Worm (Caenorhabditis elegans) whole organism, young adult: Measurements from ENCODE around the gene lron-1.
"Not testable (repeated sequence)": the region's sequence is repeated elsewhere in the genome, so short reads cannot be mapped to it uniquely, and the experiment has no call there.

Experiments used
- B0019.2 ChIP-seq: fragments of 200-800 bp; sonication (Bioruptor generic); conservative IDR thresholded peaks from 2 replicates; pipeline ENCODE4 v1.3.6; 2022; ENCODE audit warnings: missing genetic modification reagents, missing genetic modification characterization, missing compliant biosample characterization
- B0336.3 ChIP-seq: fragments of 200-800 bp; sonication (Bioruptor generic); IDR thresholded peaks from 2 replicates; pipeline ENCODE4 v1.3.6; 2022; ENCODE audit warnings: missing genetic modification characterization, missing compliant biosample characterization
- D2030.7 ChIP-seq: fragments of 200-800 bp; sonication (Bioruptor generic); IDR thresholded peaks from 2 replicates; pipeline ENCODE4 v1.3.6; 2022; ENCODE audit warnings: missing genetic modification reagents, missing genetic modification characterization, missing compliant biosample characterization
- F52B5.7 ChIP-seq: sonication (generic microtip); optimal IDR thresholded peaks from 2 replicates; lab custom pipeline; 2016; ENCODE audit warnings: mild to moderate bottlenecking, missing genetic modification characterization, missing compliant biosample characterization
- F55B11.4 ChIP-seq: sonication (generic microtip); optimal IDR thresholded peaks from 2 replicates; lab custom pipeline; 2016; ENCODE audit warnings: missing compliant biosample characterization, missing genetic modification characterization, borderline replicate concordance; ENCODE audit not compliant: insufficient read depth
- F57A8.1 ChIP-seq: fragments of 200-800 bp; sonication (Bioruptor generic); optimal IDR thresholded peaks from 2 replicates; lab custom pipeline; 2018; ENCODE audit warnings: mild to moderate bottlenecking, missing genetic modification characterization, moderate library complexity, missing compliant biosample characterization
- F57C9.4 ChIP-seq: sonication (generic microtip); optimal IDR thresholded peaks from 2 replicates; lab custom pipeline; 2017; ENCODE audit warnings: mild to moderate bottlenecking, missing genetic modification characterization, missing compliant biosample characterization
- Y53F4B.3 ChIP-seq: fragments of 200-800 bp; sonication (Bioruptor generic); IDR thresholded peaks from 2 replicates; pipeline ENCODE4 v1.3.6; 2022; ENCODE audit warnings: missing genetic modification reagents, missing genetic modification characterization, missing compliant biosample characterization
- Y95B8A.8 ChIP-seq: fragments of 200-800 bp; sonication (Bioruptor generic); IDR thresholded peaks from 2 replicates; pipeline ENCODE4 v1.3.6; 2022; ENCODE audit warnings: missing genetic modification reagents, missing genetic modification characterization, missing compliant biosample characterization
- ama-1 ChIP-seq, 3 experiments: fragments of 150-350 bp in 1 of 3; sonication (generic microtip) in 2 of 3; optimal IDR thresholded peaks; 2 replicates each; lab custom pipeline; 2014 to 2018; ENCODE audit warnings: missing biosample characterization in 2 of 3, missing genetic modification characterization in 2 of 3, missing genetic modification reagents in 2 of 3
- aptf-3 ChIP-seq: fragments of 200-800 bp; sonication (Bioruptor generic); IDR thresholded peaks from 2 replicates; pipeline ENCODE4 v1.3.6; 2022; ENCODE audit warnings: missing genetic modification characterization, missing compliant biosample characterization
- atf-7 ChIP-seq: sonication (generic microtip); optimal IDR thresholded peaks from 2 replicates; lab custom pipeline; 2017; ENCODE audit warnings: mild to moderate bottlenecking, missing genetic modification characterization, missing compliant biosample characterization
- bed-1 ChIP-seq: fragments of 200-800 bp; sonication (Bioruptor generic); IDR thresholded peaks from 2 replicates; pipeline ENCODE4 v1.3.6; 2022; ENCODE audit warnings: missing genetic modification reagents, missing genetic modification characterization, missing compliant biosample characterization
- cebp-1 ChIP-seq, 2 experiments: fragments of 200-800 bp in 1 of 2; sonication (Bioruptor generic) in 1 of 2; sonication (generic microtip) in 1 of 2; IDR thresholded peaks in 1 of 2; optimal IDR thresholded peaks in 1 of 2; 2 replicates each; pipeline versions ENCODE4 v1.3.6 to Lab custom; 2017 to 2022; ENCODE audit warnings: missing compliant biosample characterization in 2 of 2, missing genetic modification characterization in 2 of 2, mild to moderate bottlenecking in 1 of 2, missing genetic modification reagents in 1 of 2, moderate library complexity in 1 of 2
- ceh-100 ChIP-seq: fragments of 200-800 bp; sonication (Bioruptor generic); IDR thresholded peaks from 2 replicates; pipeline ENCODE4 v1.3.6; 2022; ENCODE audit warnings: missing genetic modification reagents, missing genetic modification characterization, missing compliant biosample characterization
- ceh-91 ChIP-seq: fragments of 200-800 bp; sonication (Bioruptor generic); IDR thresholded peaks from 2 replicates; pipeline ENCODE4 v1.3.6; 2022; ENCODE audit warnings: missing genetic modification reagents, missing genetic modification characterization, missing compliant biosample characterization
- efl-1 ChIP-seq: fragments of 150-350 bp; optimal IDR thresholded peaks from 2 replicates; lab custom pipeline; 2014; ENCODE audit warnings: missing biosample characterization, missing genetic modification reagents, missing genetic modification characterization
- egl-18 ChIP-seq: fragments of 200-800 bp; sonication (Bioruptor generic); IDR thresholded peaks from 2 replicates; pipeline ENCODE4 v1.3.6; 2022; ENCODE audit warnings: missing genetic modification reagents, missing genetic modification characterization, missing compliant biosample characterization
- egl-44 ChIP-seq: fragments of 200-800 bp; sonication (Bioruptor generic); IDR thresholded peaks from 2 replicates; pipeline ENCODE4 v1.3.6; 2022; ENCODE audit warnings: missing genetic modification reagents, missing genetic modification characterization, missing compliant biosample characterization
- fkh-3 ChIP-seq: sonication (generic microtip); optimal IDR thresholded peaks from 2 replicates; lab custom pipeline; 2016; ENCODE audit warnings: mild to moderate bottlenecking, missing genetic modification characterization, missing compliant biosample characterization
- lin-26 ChIP-seq: fragments of 200-800 bp; sonication (Bioruptor generic); IDR thresholded peaks from 2 replicates; pipeline ENCODE4 v1.3.6; 2022; ENCODE audit warnings: missing genetic modification reagents, missing genetic modification characterization, missing compliant biosample characterization
- lin-40 ChIP-seq: sonication (generic microtip); optimal IDR thresholded peaks from 2 replicates; lab custom pipeline; 2016; ENCODE audit warnings: missing genetic modification characterization, mild to moderate bottlenecking, missing compliant biosample characterization, missing genotype, missing genetic modification reagents
- lir-1 ChIP-seq: fragments of 200-800 bp; sonication (Bioruptor generic); conservative IDR thresholded peaks from 2 replicates; pipeline ENCODE4 v1.3.6; 2022; ENCODE audit warnings: missing genetic modification reagents, missing genetic modification characterization, missing compliant biosample characterization
- madf-3 ChIP-seq: fragments of 200-800 bp; sonication (Bioruptor generic); IDR thresholded peaks from 2 replicates; pipeline ENCODE4 v1.3.6; 2022; ENCODE audit warnings: missing genetic modification reagents, missing genetic modification characterization, missing compliant biosample characterization
- nfyb-1 ChIP-seq: fragments of 200-800 bp; sonication (Bioruptor generic); IDR thresholded peaks from 2 replicates; pipeline ENCODE4 v1.3.6; 2022; ENCODE audit warnings: missing genetic modification reagents, missing genetic modification characterization, missing compliant biosample characterization
- nhr-120 ChIP-seq: fragments of 200-800 bp; sonication (Bioruptor generic); IDR thresholded peaks from 2 replicates; pipeline ENCODE4 v1.3.6; 2022; ENCODE audit warnings: missing genetic modification characterization, missing compliant biosample characterization
- pha-4 ChIP-seq: fragments of 150-350 bp; sonication (generic microtip); optimal IDR thresholded peaks from 2 replicates; lab custom pipeline; 2014; ENCODE audit warnings: missing biosample characterization, missing genetic modification reagents, missing genetic modification characterization
- repo-1 ChIP-seq: sonication (generic microtip); optimal IDR thresholded peaks from 2 replicates; lab custom pipeline; 2017; ENCODE audit warnings: mild to moderate bottlenecking, missing genetic modification characterization, missing compliant biosample characterization
- tbx-9 ChIP-seq: sonication (generic microtip); optimal IDR thresholded peaks from 2 replicates; lab custom pipeline; 2016; ENCODE audit warnings: borderline replicate concordance, missing genetic modification characterization, inconsistent platforms, missing compliant biosample characterization
- xnd-1 ChIP-seq: sonication (generic microtip); optimal IDR thresholded peaks from 2 replicates; lab custom pipeline; 2016; ENCODE audit warnings: missing genotype, missing genetic modification reagents, missing genetic modification characterization, missing compliant biosample characterization
- zim-3 ChIP-seq: sonication (generic microtip); optimal IDR thresholded peaks from 2 replicates; lab custom pipeline; 2017; ENCODE audit warnings: mild to moderate bottlenecking, missing genetic modification characterization, moderate library complexity, missing compliant biosample characterization
- ztf-18 ChIP-seq: sonication (generic microtip); optimal IDR thresholded peaks from 2 replicates; lab custom pipeline; 2016; ENCODE audit warnings: missing genotype, mild to moderate bottlenecking, missing genetic modification characterization, missing compliant biosample characterization
- ztf-26 ChIP-seq: sonication (generic microtip); optimal IDR thresholded peaks from 2 replicates; lab custom pipeline; 2017; ENCODE audit warnings: missing genetic modification characterization, missing compliant biosample characterization

lron-1 gene

ce11 chrX:14525325-14526305 is 46.9 kb upstream of the lron-1 start (continued):
- no peak for TF ChIP-seq xnd-1
- TF ChIP-seq Y95B8A.8 (GFP tag; lab: Robert Waterston, UW): 0 out of 2 replicates have a peak, but pooled peaks have one; percentile 64
- peak; percentile 94 for TF ChIP-seq lir-1 (GFP tag; lab: Robert Waterston, UW)
- TF ChIP-seq B0019.2: no peak
- TF ChIP-seq D2030.7: no peak
- TF ChIP-seq lin-40 (tag; lab: Kevin White, UChicago): peak; percentile 100
- no peak for TF ChIP-seq aptf-3 (GFP tag; lab: Robert Waterston, UW)
- TF ChIP-seq efl-1 (GFP tag; lab: Kevin White, UChicago): peak; percentile 27

- no peak for TF ChIP-seq repo-1 (tag; lab: Kevin White, UChicago)
- no peak for TF ChIP-seq ama-1 (optimal IDR thresholded peaks at IDR 0.05; lab: Kevin White, UChicago)
- TF ChIP-seq ama-1 (GFP tag; optimal IDR thresholded peaks at IDR 0.05; lab: Kevin White, UChicago): no peak
- TF ChIP-seq ceh-100 (GFP tag; lab: Robert Waterston, UW): no peak
- no peak for TF ChIP-seq ceh-91 (GFP tag; lab: Robert Waterston, UW)
- TF ChIP-seq zim-3: no peak
- no peak for TF ChIP-seq bed-1 (GFP tag; lab: Robert Waterston, UW)
- TF ChIP-seq F52B5.7: no peak
- TF ChIP-seq B0336.3 (GFP tag; lab: Robert Waterston, UW): no peak
Measured at ce11 chrX:14527559-14527958, 45.0 kb upstream of the lron-1 start, which contains the start of gene nspc-18. nspc-18 (minus strand) TSS chrX:14527659.

ce11 chrX:14528399-14528798 is 44.1 kb upstream of the lron-1 start, which contains the start of gene nspc-19:
nspc-19 (plus strand) TSS chrX:14528699.
- TF ChIP-seq egl-18 (GFP tag; lab: Robert Waterston, UW); pha-4 (tag; lab: Kevin White, UChicago); Y53F4B.3 (GFP tag; lab: Robert Waterston, UW): not testable (repeated sequence)

ce11 chrX:14530107-14530506 is 42.4 kb upstream of the lron-1 start, which contains the start of gene nspc-20:
nspc-20 (minus strand) TSS chrX:14530207.
- TF ChIP-seq F57C9.4 (tag; lab: Kevin White, UChicago): no peak
- no peak for TF ChIP-seq nhr-120 (GFP tag; lab: Robert Waterston, UW)
- no peak for TF ChIP-seq fkh-3
- TF ChIP-seq lin-26 (GFP tag; lab: Robert Waterston, UW): no peak
- no peak for TF ChIP-seq ztf-18 (tag; lab: Kevin White, UChicago)
- no peak for TF ChIP-seq ztf-26 (tag; lab: Kevin White, UChicago)
- TF ChIP-seq madf-3 (GFP tag; lab: Robert Waterston, UW): no peak
- TF ChIP-seq aptf-3 (GFP tag; lab: Robert Waterston, UW): no peak
- TF ChIP-seq zim-3: no peak
- no peak for TF ChIP-seq atf-7 (tag; lab: Kevin White, UChicago)
- TF ChIP-seq F55B11.4 (tag; lab: Kevin White, UChicago): no peak
- TF ChIP-seq cebp-1 (GFP tag; IDR thresholded peaks at IDR 0.05; lab: Robert Waterston, UW): no peak
- no peak for TF ChIP-seq cebp-1 (tag; optimal IDR thresholded peaks at IDR 0.05; lab: Kevin White, UChicago)
- no peak for TF ChIP-seq nfyb-1 (GFP tag; lab: Robert Waterston, UW)
- TF ChIP-seq xnd-1: no peak
- no peak for TF ChIP-seq F57A8.1 (GFP tag; lab: Kevin White, UChicago)
- no peak for TF ChIP-seq egl-44
- no peak for TF ChIP-seq tbx-9 (tag; lab: Kevin White, UChicago)
- TF ChIP-seq, all 124 proteins: peak for 0
